Fruit fly (Drosophila melanogaster) Kc167 (cell line): ENCODE data around the gene CG10466.

Experiments
- Myc ChIP-seq: fragments of >200 bp; optimal IDR thresholded peaks from 2 replicates; lab custom pipeline; 2017; ENCODE audit warnings: missing external identifiers
- Sin3A ChIP-seq: fragments of >200 bp; optimal IDR thresholded peaks from 2 replicates; lab custom pipeline; 2018; ENCODE audit warnings: missing external identifiers
- h ChIP-seq: fragments of >200 bp; optimal IDR thresholded peaks from 3 replicates; lab custom pipeline; 2018; ENCODE audit warnings: missing external identifiers
- insv ChIP-seq: fragments of >200 bp; optimal IDR thresholded peaks from 3 replicates; lab custom pipeline; 2018; ENCODE audit warnings: missing external identifiers
- psq ChIP-seq: fragments of >200 bp; optimal IDR thresholded peaks from 2 replicates; lab custom pipeline; 2017; ENCODE audit warnings: missing external identifiers
- ttk ChIP-seq: sonication (Bioruptor generic); optimal IDR thresholded peaks from 2 replicates; lab custom pipeline; 2017; ENCODE audit warnings: missing external identifiers

Gene CG10466

dm6 chr2L:19768967-19769366 lies 22.9 kb upstream of the CG10466 start, which contains the start of gene bsh:
TSS of gene bsh (minus strand) at chr2L:19769067.
- TF ChIP-seq ttk (no peak), Sin3A (lab: Kevin White, UChicago) (no peak), psq (lab: Kevin White, UChicago) (no peak), Myc (lab: Kevin White, UChicago) (no peak), h (lab: Kevin White, UChicago) (no peak), insv (no peak)

dm6 chr2L:19769703-19770102 lies 22.2 kb upstream of the CG10466 start:
- TF ChIP-seq Myc (lab: Kevin White, UChicago) (no peak), Sin3A (lab: Kevin White, UChicago) (no peak), h (lab: Kevin White, UChicago) (no peak), insv (no peak), ttk (no peak), psq (lab: Kevin White, UChicago) (no peak)

- no peak for TF ChIP-seq Sin3A (lab: Kevin White, UChicago)
- TF ChIP-seq h (lab: Kevin White, UChicago), result no peak
- TF ChIP-seq insv, result no peak
- TF ChIP-seq Myc (lab: Kevin White, UChicago), result no peak
- TF ChIP-seq psq (lab: Kevin White, UChicago), result no peak
- no peak for TF ChIP-seq ttk
These were observed 17.6 kb upstream of the CG10466 start for dm6 chr2L:19774278-19774677.

- no peak for TF ChIP-seq h (lab: Kevin White, UChicago)
- TF ChIP-seq psq (lab: Kevin White, UChicago), result no peak
- no peak for TF ChIP-seq insv
- no peak for TF ChIP-seq ttk
- TF ChIP-seq Myc (lab: Kevin White, UChicago), result no peak
- TF ChIP-seq Sin3A (lab: Kevin White, UChicago), result no peak
These were observed 6.9 kb upstream of the CG10466 start for dm6 chr2L:19784827-19785569.

- TF ChIP-seq ttk, result no peak
- TF ChIP-seq Myc (lab: Kevin White, UChicago), result no peak
- TF ChIP-seq psq (lab: Kevin White, UChicago), result no peak
- TF ChIP-seq insv, result no peak
- TF ChIP-seq h (lab: Kevin White, UChicago), result no peak
- no peak for TF ChIP-seq Sin3A (lab: Kevin White, UChicago)
These were observed 4.0 kb upstream of the CG10466 start for dm6 chr2L:19787930-19788329.

dm6 chr2L:19788735-19789134 lies 3.2 kb upstream of the CG10466 start:
- TF ChIP-seq h (lab: Kevin White, UChicago), result no peak
- no peak for TF ChIP-seq insv
- no peak for TF ChIP-seq Sin3A (lab: Kevin White, UChicago)
- no peak for TF ChIP-seq Myc (lab: Kevin White, UChicago)
- no peak for TF ChIP-seq ttk
- no peak for TF ChIP-seq psq (lab: Kevin White, UChicago)

- TF ChIP-seq Myc (lab: Kevin White, UChicago) (no peak), psq (lab: Kevin White, UChicago) (no peak), h (lab: Kevin White, UChicago) (no peak), insv (no peak), Sin3A (lab: Kevin White, UChicago) (no peak), ttk (no peak)
These were observed 1.2 kb upstream of the CG10466 start for dm6 chr2L:19790553-19791320.

dm6 chr2L:19795320-19796110 lies 3.6 kb downstream of the CG10466 start:
- no peak for TF ChIP-seq psq (lab: Kevin White, UChicago)
- no peak for TF ChIP-seq insv
- no peak for TF ChIP-seq Myc (lab: Kevin White, UChicago)
- no peak for TF ChIP-seq h (lab: Kevin White, UChicago)
- TF ChIP-seq Sin3A (lab: Kevin White, UChicago), result no peak
- TF ChIP-seq ttk, result no peak

dm6 chr2L:19796111-19796451 lies 4.2 kb downstream of the CG10466 start, which contains the start of gene sick:
TSS of gene sick (plus strand) at chr2L:19796365.
- no peak for TF ChIP-seq Myc (lab: Kevin White, UChicago)

dm6 chr2L:19799940-19800339 lies 8.0 kb downstream of the CG10466 start:
- TF ChIP-seq Sin3A (lab: Kevin White, UChicago) (no peak), Myc (lab: Kevin White, UChicago) (no peak), ttk (no peak)

dm6 chr2L:19800703-19801102 lies 8.8 kb downstream of the CG10466 start:
- no peak for TF ChIP-seq Myc (lab: Kevin White, UChicago)
- no peak for TF ChIP-seq h (lab: Kevin White, UChicago)
- no peak for TF ChIP-seq Sin3A (lab: Kevin White, UChicago)
- no peak for TF ChIP-seq ttk
- TF ChIP-seq insv, result no peak
- TF ChIP-seq psq (lab: Kevin White, UChicago), result no peak
